Worm (Caenorhabditis elegans) whole organism, L4 larva: ENCODE data around the gene fbxb-75.

ENCODE experiments used
- ceh-82 ChIP-seq: sonication (generic microtip); optimal IDR thresholded peaks from 2 replicates; lab custom pipeline; 2017; ENCODE audit warnings: missing biosample characterization, missing genetic modification characterization
- daf-16 ChIP-seq, 3 experiments: sonication (generic microtip); optimal IDR thresholded peaks; 2 replicates each; lab custom pipeline; 2016 to 2017; ENCODE audit warnings: missing genetic modification characterization in 3 of 3, missing genetic modification reagents in 3 of 3, mild to moderate bottlenecking in 2 of 3, missing compliant biosample characterization in 2 of 3, missing biosample characterization in 1 of 3, moderate library complexity in 1 of 3
- duxl-1 ChIP-seq: sonication (generic microtip); optimal IDR thresholded peaks from 2 replicates; lab custom pipeline; 2016; ENCODE audit warnings: mild to moderate bottlenecking, missing genetic modification characterization, moderate library complexity, missing compliant biosample characterization; ENCODE audit not compliant: poor library complexity
- egl-27 ChIP-seq: sonication (generic microtip); optimal IDR thresholded peaks from 3 replicates; lab custom pipeline; 2017; ENCODE audit warnings: missing biosample characterization, missing genetic modification reagents, missing genetic modification characterization
- lin-15B ChIP-seq: fragments of 150-350 bp; sonication (generic microtip); optimal IDR thresholded peaks from 3 replicates; lab custom pipeline; 2014; ENCODE audit warnings: missing biosample characterization, missing genetic modification characterization
- lin-38 ChIP-seq: fragments of 200-800 bp; sonication (Bioruptor generic); IDR thresholded peaks from 2 replicates; pipeline ENCODE4 v1.3.6; 2022; ENCODE audit warnings: missing genetic modification reagents, missing genetic modification characterization, missing compliant biosample characterization
- pqm-1 ChIP-seq: sonication (generic microtip); optimal IDR thresholded peaks from 2 replicates; lab custom pipeline; 2017; ENCODE audit warnings: missing biosample characterization, missing genetic modification characterization
- snpc-1.2 ChIP-seq: fragments of 200-800 bp; sonication (Bioruptor generic); IDR thresholded peaks from 2 replicates; pipeline ENCODE4 v1.3.6; 2022; ENCODE audit warnings: missing genetic modification reagents, missing genetic modification characterization, missing compliant biosample characterization
- unc-130 ChIP-seq: sonication (generic microtip); optimal IDR thresholded peaks from 2 replicates; lab custom pipeline; 2016; ENCODE audit warnings: missing genetic modification reagents, missing genetic modification characterization, missing compliant biosample characterization

ce11 chrIV:4463132-4463531, 22.2 kb upstream of the fbxb-75 start, which contains the start of gene M01H9.2:
- no peak for TF ChIP-seq daf-16 (GFP tag; optimal IDR thresholded peaks at IDR 0.05; lab: Kevin White, UChicago)
- no peak for TF ChIP-seq daf-16 (tag; optimal IDR thresholded peaks at IDR 0.05; lab: Kevin White, UChicago)
- TF ChIP-seq ceh-82, result no peak
- no peak for TF ChIP-seq pqm-1 (tag; lab: Kevin White, UChicago)
- TF ChIP-seq duxl-1 (tag; lab: Kevin White, UChicago), result no peak
- TF ChIP-seq egl-27, result no peak
- TF ChIP-seq lin-15B (tag; lab: Kevin White, UChicago), result no peak
- TF ChIP-seq unc-130 (GFP tag; lab: Kevin White, UChicago), result no peak
- no peak for TF ChIP-seq lin-38
- no peak for TF ChIP-seq snpc-1.2 (GFP tag; lab: Robert Waterston, UW)
